Fruit fly (Drosophila melanogaster) whole organism, wandering third instar larva: ENCODE data around the gene qjt.

Experiments
- CG32264 ChIP-seq: fragments of 200-800 bp; sonication (Bioruptor generic); optimal IDR thresholded peaks from 2 replicates; lab custom pipeline; 2016; ENCODE audit warnings: missing biosample characterization, missing genetic modification characterization
- Dfd ChIP-seq: fragments of >200 bp; optimal IDR thresholded peaks from 2 replicates; lab custom pipeline; 2017; ENCODE audit warnings: missing biosample characterization, missing genetic modification characterization
- Dif ChIP-seq: fragments of 200-275, 200-300 bp; sonication (Bioruptor generic); optimal IDR thresholded peaks from 2 replicates; lab custom pipeline; 2018; ENCODE audit warnings: missing biosample characterization, missing genetic modification characterization; ENCODE audit not compliant: partially characterized antibody
- OdsH ChIP-seq: fragments of 200-800 bp; sonication (Bioruptor generic); optimal IDR thresholded peaks from 2 replicates; lab custom pipeline; 2016; ENCODE audit warnings: missing biosample characterization, mild to moderate bottlenecking, missing genetic modification characterization
- br ChIP-seq: fragments of 200-800 bp; sonication (Bioruptor generic); optimal IDR thresholded peaks from 2 replicates; lab custom pipeline; 2016; ENCODE audit warnings: missing biosample characterization, missing genetic modification characterization
- dmrt93B ChIP-seq: fragments of 200-800 bp; sonication (Bioruptor generic); optimal IDR thresholded peaks from 2 replicates; lab custom pipeline; 2018; ENCODE audit warnings: missing biosample characterization, mild to moderate bottlenecking, missing genetic modification characterization
- fru ChIP-seq: fragments of 200-800 bp; sonication (Bioruptor generic); optimal IDR thresholded peaks from 3 replicates; lab custom pipeline; 2016; ENCODE audit warnings: missing biosample characterization, mild to moderate bottlenecking, missing genetic modification characterization
- h ChIP-seq: fragments of 200-800 bp; sonication (Bioruptor generic); optimal IDR thresholded peaks from 3 replicates; lab custom pipeline; 2016; ENCODE audit warnings: missing biosample characterization, mild to moderate bottlenecking, missing genetic modification characterization
- pan ChIP-seq: fragments of >200 bp; optimal IDR thresholded peaks from 2 replicates; lab custom pipeline; 2017

dm6 chr3L:17494541-17494940 is 15.6 kb downstream of the qjt start, which contains the start of gene edin:
- no peak for TF ChIP-seq br (GFP tag; lab: Kevin White, UChicago)
- TF ChIP-seq OdsH = no peak
- no peak for TF ChIP-seq fru (GFP tag; lab: Kevin White, UChicago)
- no peak for TF ChIP-seq Dfd (GFP tag; lab: Kevin White, UChicago)
- TF ChIP-seq CG32264 (GFP tag; lab: Kevin White, UChicago) = no peak
- no peak for TF ChIP-seq pan (lab: Kevin White, UChicago)
- no peak for TF ChIP-seq h (GFP tag; lab: Kevin White, UChicago)
- TF ChIP-seq dmrt93B (GFP tag; lab: Kevin White, UChicago) = no peak
- no peak for TF ChIP-seq Dif
